Worm (Caenorhabditis elegans): ENCODE data around the gene C17B7.10.

DNA sequence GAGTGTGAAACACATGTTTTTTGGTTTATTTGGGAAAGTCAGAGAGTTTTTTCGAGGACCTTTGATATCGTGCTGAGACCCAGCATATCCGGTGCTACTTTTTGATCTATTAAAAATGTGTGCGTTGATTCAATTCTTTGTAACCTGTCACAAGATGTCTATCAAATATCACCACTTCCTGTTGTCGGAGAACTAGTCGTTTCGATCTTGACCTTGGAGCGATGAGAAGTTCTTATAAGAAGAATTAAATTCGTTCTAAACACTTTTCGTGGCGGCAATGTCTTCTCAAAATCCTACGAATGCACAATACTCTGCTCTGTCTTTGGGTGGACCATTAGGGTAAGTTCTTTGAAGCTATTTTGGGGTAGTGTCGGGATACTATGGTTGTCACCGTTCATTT, 25.7 kb downstream of the C17B7.10 start, which contains the start of gene F35F10.1:
- TF ChIP-seq tra-4 (tag; optimal IDR thresholded peaks at IDR 0.05), result no peak
- TF ChIP-seq scrt-1 (GFP tag; IDR thresholded peaks at IDR 0.05), result no peak
- TF ChIP-seq ama-1 (optimal IDR thresholded peaks at IDR 0.05), result no peak
- TF ChIP-seq ceh-36 (tag; optimal IDR thresholded peaks at IDR 0.05), result no peak
- TF ChIP-seq B0310.2 (tag; optimal IDR thresholded peaks at IDR 0.05), result no peak
- no peak for TF ChIP-seq F13C5.2 (tag; optimal IDR thresholded peaks at IDR 0.05)
- no peak for TF ChIP-seq tbx-11 (GFP tag; IDR thresholded peaks at IDR 0.05)
- TF ChIP-seq ceh-13 (GFP tag; optimal IDR thresholded peaks at IDR 0.05), result no peak
- TF ChIP-seq pes-1 (GFP tag; IDR thresholded peaks at IDR 0.05), result no peak
- no peak for TF ChIP-seq aly-1 (tag; optimal IDR thresholded peaks at IDR 0.05)
- TF ChIP-seq ets-7 (tag; optimal IDR thresholded peaks at IDR 0.05), result no peak
- no peak for TF ChIP-seq flt-1 (GFP tag; IDR thresholded peaks at IDR 0.05)
- no peak for TF ChIP-seq sea-1 (GFP tag; conservative IDR thresholded peaks at IDR 0.05)
